Worm (Caenorhabditis elegans): ENCODE results near the gene ZK652.8.

DNA sequence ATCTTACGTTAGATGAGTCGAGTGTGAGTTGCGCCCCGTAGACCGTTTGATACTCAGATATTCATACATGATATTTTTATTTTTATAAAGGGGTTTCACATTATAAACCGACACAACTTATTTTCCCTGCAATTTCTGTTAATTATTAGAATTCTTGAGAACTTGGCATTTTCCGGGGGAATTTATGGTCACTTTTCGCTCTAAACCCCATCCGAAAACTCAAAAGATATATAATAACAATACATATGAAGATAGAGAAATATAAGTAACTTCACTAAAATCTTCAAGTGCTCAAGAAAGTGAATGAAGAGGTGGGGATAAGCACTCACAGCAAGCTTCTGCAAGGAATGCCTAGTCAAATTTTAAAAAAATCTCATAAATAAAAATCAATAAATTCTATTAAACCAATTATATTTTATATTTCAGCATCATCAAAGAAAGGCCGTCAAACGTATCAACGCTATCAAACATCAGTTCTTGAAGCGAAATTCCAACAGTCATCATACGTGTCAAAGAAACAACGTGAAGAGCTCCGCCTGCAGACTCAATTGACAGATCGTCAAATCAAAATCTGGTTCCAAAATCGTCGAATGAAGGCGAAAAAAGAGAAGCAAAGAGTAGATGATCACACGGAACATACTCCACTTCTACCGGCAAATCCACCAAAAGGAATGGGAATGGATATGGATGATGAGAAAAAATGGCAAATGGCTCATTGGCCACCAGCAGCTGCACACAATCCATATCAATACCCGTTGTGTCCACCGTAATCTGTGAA is 27.7 kb downstream of the ZK652.8 start:
- TF ChIP-seq fos-1 (tag; optimal IDR thresholded peaks at IDR 0.05) (no peak), unc-39 (tag; optimal IDR thresholded peaks at IDR 0.05) (no peak), ztf-11 (tag; optimal IDR thresholded peaks at IDR 0.05) (no peak), ceh-28 (tag; optimal IDR thresholded peaks at IDR 0.05) (no peak), ama-1 (optimal IDR thresholded peaks at IDR 0.05) (no peak), egl-27 (tag; optimal IDR thresholded peaks at IDR 0.05) (no peak), tbx-2 (tag; optimal IDR thresholded peaks at IDR 0.05) (no peak), elt-3 (tag; optimal IDR thresholded peaks at IDR 0.05) (no peak)

All from whole organism, L3 larva.